Worm (Caenorhabditis elegans): Measurements from ENCODE around the gene fbxa-112.
"Not testable (repeated sequence)": the region's sequence is repeated elsewhere in the genome, so short reads cannot be mapped to it uniquely, and the experiment has no call there.

DNA sequence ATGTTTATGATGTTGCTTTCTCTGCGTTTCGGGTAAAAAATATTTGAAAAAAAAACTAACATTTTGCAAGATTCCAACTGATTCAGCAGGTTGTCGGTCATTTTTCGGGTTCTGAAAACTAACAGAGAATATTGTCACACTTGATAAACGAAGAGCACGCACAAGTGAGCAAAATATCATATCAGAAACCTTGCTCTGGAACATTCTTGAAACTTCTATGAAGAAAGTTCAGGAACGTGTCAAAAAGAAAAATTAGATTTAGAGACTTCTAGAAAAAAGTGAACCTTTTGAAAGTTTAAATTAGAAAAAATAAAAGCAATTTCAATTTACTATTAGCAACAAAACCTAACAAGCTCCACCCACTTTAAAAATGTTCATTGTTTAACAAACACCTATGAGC is at the start of gene fbxa-112:
- TF ChIP-seq aha-1 (tag); mxl-3 (GFP tag; optimal IDR thresholded peaks at IDR 0.05); nhr-76 (tag; optimal IDR thresholded peaks at IDR 0.05); dpl-1 (GFP tag; optimal IDR thresholded peaks at IDR 0.05); lin-13 (GFP tag; optimal IDR thresholded peaks at IDR 0.05); daf-19 (GFP tag; conservative IDR thresholded peaks at IDR 0.05); egl-27 (tag; optimal IDR thresholded peaks at IDR 0.05); F44E2.7 (GFP tag; IDR thresholded peaks at IDR 0.05); pha-4 (GFP tag; IDR thresholded peaks at IDR 0.05); pha-4 (tag; optimal IDR thresholded peaks at IDR 0.05): not testable (repeated sequence)
